Worm (Caenorhabditis elegans) whole organism, L1 larva: Measurements from ENCODE around the gene srw-115.
"Not testable (repeated sequence)": the region's sequence is repeated elsewhere in the genome, so short reads cannot be mapped to it uniquely, and the experiment has no call there.

Experiments
- C34B4.2 ChIP-seq: sonication (generic microtip); optimal IDR thresholded peaks from 2 replicates; lab custom pipeline; 2017; ENCODE audit warnings: mild to moderate bottlenecking, missing genetic modification characterization, missing compliant biosample characterization
- Y116A8C.19 ChIP-seq: sonication (generic microtip); optimal IDR thresholded peaks from 2 replicates; lab custom pipeline; 2016; ENCODE audit warnings: missing compliant biosample characterization, missing genetic modification characterization, borderline replicate concordance
- aha-1 ChIP-seq: fragments of 150-350 bp; optimal IDR thresholded peaks from 2 replicates; lab custom pipeline; 2014; ENCODE audit warnings: missing biosample characterization, missing genetic modification characterization
- blmp-1 ChIP-seq: fragments of 150-350 bp; optimal IDR thresholded peaks from 2 replicates; lab custom pipeline; 2014; ENCODE audit warnings: missing biosample characterization, missing genetic modification characterization
- ceh-8 ChIP-seq: fragments of 200-800 bp; sonication (Bioruptor generic); optimal IDR thresholded peaks from 2 replicates; lab custom pipeline; 2018; ENCODE audit warnings: mild to moderate bottlenecking, missing genetic modification characterization, moderate library complexity, missing compliant biosample characterization
- ceh-82 ChIP-seq, 3 experiments: fragments of 150-350 bp in 1 of 3; sonication (generic microtip) in 2 of 3; optimal IDR thresholded peaks; 2 replicates each; lab custom pipeline; 2014 to 2017; ENCODE audit warnings: missing biosample characterization in 3 of 3, missing genetic modification characterization in 3 of 3
- dsc-1 ChIP-seq: sonication (generic microtip); optimal IDR thresholded peaks from 2 replicates; lab custom pipeline; 2016; ENCODE audit warnings: mild to moderate bottlenecking, missing genetic modification characterization, missing compliant biosample characterization
- efl-1 ChIP-seq, 4 experiments: fragments of 150-350 bp; optimal IDR thresholded peaks in 3 of 4; peaks in 1 of 4; 1 replicate in 1 of 4; 2 replicates in 3 of 4; lab custom pipeline; 2014; ENCODE audit warnings: missing biosample characterization in 2 of 4, missing genetic modification characterization in 2 of 4, missing genetic modification reagents in 2 of 4
- efl-3 ChIP-seq: fragments of 200-800 bp; sonication (Bioruptor generic); optimal IDR thresholded peaks from 2 replicates; lab custom pipeline; 2018; ENCODE audit warnings: mild to moderate bottlenecking, missing genetic modification characterization, missing compliant biosample characterization
- egl-13 ChIP-seq: sonication (generic microtip); optimal IDR thresholded peaks from 2 replicates; lab custom pipeline; 2016; ENCODE audit warnings: missing genotype, missing genetic modification reagents, missing genetic modification characterization, missing compliant biosample characterization
- elt-2 ChIP-seq: sonication (generic microtip); optimal IDR thresholded peaks from 2 replicates; lab custom pipeline; 2016; ENCODE audit warnings: missing genetic modification characterization, mild to moderate bottlenecking, inconsistent platforms, missing compliant biosample characterization, missing genetic modification reagents
- ets-5 ChIP-seq: fragments of 200-800 bp; sonication (Bioruptor generic); IDR thresholded peaks from 2 replicates; pipeline ENCODE4 v1.3.6; 2022; ENCODE audit warnings: missing genetic modification characterization, missing compliant biosample characterization
- fkh-10 ChIP-seq: sonication (generic microtip); optimal IDR thresholded peaks from 2 replicates; lab custom pipeline; 2017; ENCODE audit warnings: missing biosample characterization, missing genetic modification reagents, missing genetic modification characterization
- fkh-8 ChIP-seq: sonication (generic microtip); optimal IDR thresholded peaks from 2 replicates; lab custom pipeline; 2016; ENCODE audit warnings: mild to moderate bottlenecking, missing genetic modification characterization, missing compliant biosample characterization
- hpl-2 ChIP-seq: fragments of 150-350 bp; optimal IDR thresholded peaks from 2 replicates; lab custom pipeline; 2014; ENCODE audit warnings: missing biosample characterization, missing genetic modification reagents, missing genetic modification characterization
- lin-13 ChIP-seq: fragments of 150-350 bp; optimal IDR thresholded peaks from 2 replicates; lab custom pipeline; 2014; ENCODE audit warnings: missing biosample characterization, missing genetic modification reagents, missing genetic modification characterization
- lin-14 ChIP-seq: fragments of 200-800 bp; sonication (Bioruptor generic); optimal IDR thresholded peaks from 2 replicates; lab custom pipeline; 2018; ENCODE audit warnings: mild to moderate bottlenecking, missing genetic modification characterization, moderate library complexity, missing compliant biosample characterization
- lin-15B ChIP-seq: fragments of 150-350 bp; sonication (generic microtip); optimal IDR thresholded peaks from 3 replicates; lab custom pipeline; 2014; ENCODE audit warnings: missing biosample characterization, missing genetic modification characterization
- lin-35 ChIP-seq, 2 experiments: fragments of 150-350 bp; optimal IDR thresholded peaks; 2 replicates each; lab custom pipeline; 2014; ENCODE audit warnings: missing biosample characterization in 2 of 2, missing genetic modification characterization in 2 of 2, missing genetic modification reagents in 2 of 2
- lsy-2 ChIP-seq, 2 experiments: fragments of 150-350 bp; optimal IDR thresholded peaks; 2 replicates each; lab custom pipeline; 2014; ENCODE audit warnings: missing biosample characterization in 2 of 2, missing genetic modification characterization in 2 of 2
- mab-9 ChIP-seq: fragments of 200-800 bp; sonication (Bioruptor generic); IDR thresholded peaks from 2 replicates; pipeline ENCODE4 v1.3.6; 2022; ENCODE audit warnings: missing genetic modification reagents, missing genetic modification characterization, missing compliant biosample characterization
- mef-2 ChIP-seq: fragments of 150-350 bp; optimal IDR thresholded peaks from 2 replicates; lab custom pipeline; 2014; ENCODE audit warnings: missing biosample characterization, missing genetic modification characterization
- nhr-11 ChIP-seq: fragments of 150-350 bp; optimal IDR thresholded peaks from 2 replicates; lab custom pipeline; 2014; ENCODE audit warnings: missing biosample characterization, missing genetic modification characterization
- nhr-19 ChIP-seq: fragments of 200-800 bp; sonication (Bioruptor generic); conservative IDR thresholded peaks from 2 replicates; pipeline ENCODE4 v1.3.6; 2022; ENCODE audit warnings: missing genetic modification characterization, missing compliant biosample characterization
- nhr-237 ChIP-seq: fragments of 150-350 bp; optimal IDR thresholded peaks from 2 replicates; lab custom pipeline; 2014; ENCODE audit warnings: missing biosample characterization, missing genetic modification characterization
- nhr-47 ChIP-seq: sonication (generic microtip); optimal IDR thresholded peaks from 2 replicates; lab custom pipeline; 2016; ENCODE audit warnings: mild to moderate bottlenecking, missing genetic modification characterization, moderate library complexity, missing compliant biosample characterization
- nhr-71 ChIP-seq: sonication (generic microtip); optimal IDR thresholded peaks from 2 replicates; lab custom pipeline; 2016; ENCODE audit warnings: mild to moderate bottlenecking, missing genetic modification characterization, moderate library complexity, missing compliant biosample characterization
- nhr-76 ChIP-seq: sonication (generic microtip); optimal IDR thresholded peaks from 2 replicates; lab custom pipeline; 2017; ENCODE audit warnings: missing biosample characterization, missing genetic modification characterization
- nhr-77 ChIP-seq: fragments of 150-350 bp; optimal IDR thresholded peaks from 2 replicates; lab custom pipeline; 2014; ENCODE audit warnings: missing biosample characterization, missing genetic modification characterization
- nhr-84 ChIP-seq: sonication (generic microtip); optimal IDR thresholded peaks from 2 replicates; lab custom pipeline; 2017; ENCODE audit warnings: missing biosample characterization, missing genetic modification characterization
- pax-3 ChIP-seq: fragments of 200-800 bp; sonication (Bioruptor generic); optimal IDR thresholded peaks from 2 replicates; lab custom pipeline; 2018; ENCODE audit warnings: mild to moderate bottlenecking, missing genetic modification characterization, moderate library complexity, missing compliant biosample characterization
- skn-1 ChIP-seq: fragments of 150-350 bp; optimal IDR thresholded peaks from 2 replicates; lab custom pipeline; 2014; ENCODE audit warnings: missing biosample characterization, missing genetic modification characterization
- snpc-4 ChIP-seq: fragments of 150-350 bp; optimal IDR thresholded peaks from 2 replicates; lab custom pipeline; 2014; ENCODE audit warnings: missing biosample characterization, missing genetic modification characterization
- sox-4 ChIP-seq: sonication (generic microtip); optimal IDR thresholded peaks from 2 replicates; lab custom pipeline; 2016; ENCODE audit warnings: missing genetic modification characterization, missing compliant biosample characterization
- sptf-1 ChIP-seq: fragments of 150-350 bp; optimal IDR thresholded peaks from 2 replicates; lab custom pipeline; 2014; ENCODE audit warnings: missing biosample characterization, missing genetic modification characterization
- tbx-2 ChIP-seq: sonication (generic microtip); optimal IDR thresholded peaks from 2 replicates; lab custom pipeline; 2016; ENCODE audit warnings: missing genetic modification characterization, missing compliant biosample characterization
- tlp-1 ChIP-seq: fragments of 150-350 bp; optimal IDR thresholded peaks from 2 replicates; lab custom pipeline; 2014; ENCODE audit warnings: missing biosample characterization, missing genetic modification characterization
- unc-30 ChIP-seq: sonication (generic microtip); optimal IDR thresholded peaks from 2 replicates; lab custom pipeline; 2017; ENCODE audit warnings: missing biosample characterization, missing genetic modification characterization
- unc-62 ChIP-seq: fragments of 150-350 bp; optimal IDR thresholded peaks from 2 replicates; lab custom pipeline; 2014; ENCODE audit warnings: missing biosample characterization, missing genetic modification reagents, missing genetic modification characterization
- unc-86 ChIP-seq: sonication (generic microtip); optimal IDR thresholded peaks from 2 replicates; lab custom pipeline; 2016; ENCODE audit warnings: missing genetic modification characterization, missing compliant biosample characterization
- unc-98 ChIP-seq: fragments of 200-800 bp; sonication (Bioruptor generic); IDR thresholded peaks from 2 replicates; pipeline ENCODE4 v1.3.6; 2022; ENCODE audit warnings: missing genetic modification characterization, missing compliant biosample characterization
- ztf-4 ChIP-seq: fragments of 150-350 bp; optimal IDR thresholded peaks from 2 replicates; lab custom pipeline; 2014; ENCODE audit warnings: missing biosample characterization, missing genetic modification characterization

srw-115 gene

ce11 chrV:2958202-2958601 is 35.5 kb downstream of the srw-115 start, which contains the start of gene srw-142:
TSS of gene srw-142 (minus strand) at chrV:2958302.
- TF ChIP-seq sox-4 (tag; lab: Kevin White, UChicago) = no peak
- no peak for TF ChIP-seq nhr-71 (tag; lab: Kevin White, UChicago)
- no peak for TF ChIP-seq pax-3
- no peak for TF ChIP-seq aha-1
- TF ChIP-seq ceh-82 (tag; optimal IDR thresholded peaks at IDR 0.05; lab: Kevin White, UChicago) = no peak
- TF ChIP-seq snpc-4 = no peak
- no peak for TF ChIP-seq nhr-19
- TF ChIP-seq lin-15B (tag; lab: Kevin White, UChicago) = no peak
- no peak for TF ChIP-seq lsy-2 (tag; optimal IDR thresholded peaks at IDR 0.05; lab: Kevin White, UChicago)
- no peak for TF ChIP-seq unc-86
- no peak for TF ChIP-seq lin-35 (GFP tag; optimal IDR thresholded peaks at IDR 0.05; lab: Kevin White, UChicago)
- TF ChIP-seq unc-98 (GFP tag; lab: Robert Waterston, UW) = no peak
- TF ChIP-seq mab-9 (GFP tag; lab: Robert Waterston, UW) = no peak
- no peak for TF ChIP-seq fkh-10 (GFP tag; lab: Kevin White, UChicago)
- no peak for TF ChIP-seq nhr-76 (tag; lab: Kevin White, UChicago)
- no peak for TF ChIP-seq ets-5 (GFP tag; lab: Robert Waterston, UW)
- no peak for TF ChIP-seq ztf-4 (tag; lab: Kevin White, UChicago)

- TF ChIP-seq nhr-11 (tag; lab: Kevin White, UChicago); fkh-8; skn-1 (tag; lab: Kevin White, UChicago): not testable (repeated sequence)
- TF ChIP-seq, all 84 proteins: peak for 0; not testable (repeated sequence) for 84
Measured at ce11 chrV:2955342-2955741, 38.4 kb downstream of the srw-115 start, which contains the start of gene srh-248. TSS of gene srh-248 (minus strand) at chrV:2955442.

ce11 chrV:2952102-2952501 is 41.6 kb downstream of the srw-115 start, which contains the start of gene srw-122:
TSS of gene srw-122 (minus strand) at chrV:2952202.
- not testable (repeated sequence) for TF ChIP-seq ztf-4 (tag; lab: Kevin White, UChicago); unc-62 (GFP tag; lab: Kevin White, UChicago); lin-15B (tag; lab: Kevin White, UChicago)

ce11 chrV:2945602-2946001 is 48.1 kb downstream of the srw-115 start, which contains the start of gene srh-87:
TSS of gene srh-87 (minus strand) at chrV:2945702.
- TF ChIP-seq tlp-1 (no peak), sptf-1 (tag; lab: Kevin White, UChicago) (no peak), mef-2 (no peak), Y116A8C.19 (no peak), pax-3 (no peak), unc-30 (tag; lab: Kevin White, UChicago) (no peak), ceh-8 (GFP tag; lab: Kevin White, UChicago) (no peak), nhr-47 (tag; lab: Kevin White, UChicago) (no peak), snpc-4 (no peak), nhr-237 (tag; lab: Kevin White, UChicago) (no peak), C34B4.2 (tag; lab: Kevin White, UChicago) (no peak), hpl-2 (no peak), ets-5 (GFP tag; lab: Robert Waterston, UW) (no peak), nhr-77 (tag; lab: Kevin White, UChicago) (no peak), blmp-1 (tag; lab: Kevin White, UChicago) (no peak), nhr-84 (tag; lab: Kevin White, UChicago) (no peak), unc-98 (GFP tag; lab: Robert Waterston, UW) (no peak), nhr-19 (no peak), egl-13 (tag; lab: Kevin White, UChicago) (no peak), lin-13 (GFP tag; lab: Kevin White, UChicago) (no peak)

ce11 chrV:2943859-2944258 is 49.9 kb downstream of the srw-115 start, which contains the start of gene srw-137:
TSS of gene srw-137 (minus strand) at chrV:2943959.
- TF ChIP-seq efl-1 (optimal IDR thresholded peaks at IDR 0.05; lab: Kevin White, UChicago) (no peak), efl-1 (GFP tag; optimal IDR thresholded peaks at IDR 0.05 in 1 of 2; lab: Kevin White, UChicago) (no peak), nhr-47 (tag; lab: Kevin White, UChicago) (no peak), efl-3 (GFP tag; lab: Kevin White, UChicago) (no peak), lin-14 (no peak), dsc-1 (no peak), elt-2 (tag; lab: Kevin White, UChicago) (no peak), lsy-2 (tag; optimal IDR thresholded peaks at IDR 0.05; lab: Kevin White, UChicago) (no peak), tbx-2 (tag; lab: Kevin White, UChicago) (no peak)
